Fruit fly (Drosophila melanogaster) S2 (cell line): ENCODE measurements around the gene Wnk.

Experiments
- CG8478 ChIP-seq: fragments of >200 bp; optimal IDR thresholded peaks from 2 replicates; lab custom pipeline; 2018
- CTCF ChIP-seq, 2 experiments: fragments of >200 bp; optimal IDR thresholded peaks; 2 replicates each; lab custom pipeline; 2018

dm6 chr3L:21585397-21585796 is 30.7 kb upstream of the Wnk start:
- TF ChIP-seq CG8478 (lab: Kevin White, UChicago) = no peak
- no peak for TF ChIP-seq CTCF (optimal IDR thresholded peaks at IDR 0.05; lab: Kevin White, UChicago)
